Worm (Caenorhabditis elegans): ENCODE data around the gene C54C6.7.

ce11 chrIII:3534185-3534584 lies 12.0 kb downstream of the C54C6.7 start:
- no peak for TF ChIP-seq ztf-11 (tag; optimal IDR thresholded peaks at IDR 0.05)
- TF ChIP-seq lsy-2 (tag; optimal IDR thresholded peaks at IDR 0.05) = no peak
- no peak for TF ChIP-seq R02D3.7 (tag; optimal IDR thresholded peaks at IDR 0.05)
- TF ChIP-seq nhr-11 (tag; optimal IDR thresholded peaks at IDR 0.05) = no peak
- TF ChIP-seq gei-8 (GFP tag; optimal IDR thresholded peaks at IDR 0.05) = no peak
- TF ChIP-seq fkh-10 (GFP tag; optimal IDR thresholded peaks at IDR 0.05) = no peak
- TF ChIP-seq Y75B8A.6 (GFP tag; IDR thresholded peaks at IDR 0.05) = no peak
- TF ChIP-seq daf-12 (tag; optimal IDR thresholded peaks at IDR 0.05) = no peak

All from whole organism, L4 larva.